Fruit fly (Drosophila melanogaster): ENCODE data around the gene CG14572.

- no peak for TF ChIP-seq Hr96 (GFP tag; optimal IDR thresholded peaks at IDR 0.05)
- TF ChIP-seq CG12768 (GFP tag; optimal IDR thresholded peaks at IDR 0.05) = no peak
- no peak for TF ChIP-seq cic (GFP tag; optimal IDR thresholded peaks at IDR 0.05)
- no peak for TF ChIP-seq CG11617 (GFP tag; optimal IDR thresholded peaks at IDR 0.05)
- TF ChIP-seq bab1 (GFP tag; optimal IDR thresholded peaks at IDR 0.05) = no peak
- TF ChIP-seq ovo (GFP tag; optimal IDR thresholded peaks at IDR 0.05) = no peak
- TF ChIP-seq kay (GFP tag; ENCODE audit: borderline replicate concordance) = no peak
- TF ChIP-seq Clk (GFP tag; optimal IDR thresholded peaks at IDR 0.05) = no peak
Measured at dm6 chr3L:21765931-21766330, 24.6 kb downstream of the CG14572 start.

Data from whole organism, adult.